Worm (Caenorhabditis elegans): ENCODE measurements around the gene str-38.

DNA sequence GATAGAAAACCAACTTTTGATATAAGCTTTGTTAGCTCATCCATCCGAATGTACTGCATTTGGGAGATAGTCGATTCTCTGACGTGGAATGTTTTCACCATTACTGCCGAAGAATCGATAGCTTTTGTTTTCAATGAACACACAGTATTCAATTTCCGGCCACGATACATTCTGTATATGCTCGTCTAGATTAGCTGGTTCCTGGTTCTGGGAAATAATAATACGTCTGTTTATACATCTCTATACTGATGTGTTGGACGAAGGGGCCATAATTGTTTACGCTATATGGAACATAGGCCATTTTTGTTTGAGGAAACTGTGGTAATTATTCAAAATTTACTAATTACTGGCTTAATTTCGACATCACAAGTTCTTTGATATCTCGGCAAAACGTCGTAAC is 18.0 kb upstream of the str-38 start, which contains the start of gene str-6:
- TF ChIP-seq unc-62 (GFP tag; optimal IDR thresholded peaks at IDR 0.05): no peak
- no peak for TF ChIP-seq hrde-1 (tag; optimal IDR thresholded peaks at IDR 0.05; ENCODE audit: borderline replicate concordance)
